Worm (Caenorhabditis elegans): Measurements from ENCODE around the gene Y51H7C.7.

Gene Y51H7C.7

DNA sequence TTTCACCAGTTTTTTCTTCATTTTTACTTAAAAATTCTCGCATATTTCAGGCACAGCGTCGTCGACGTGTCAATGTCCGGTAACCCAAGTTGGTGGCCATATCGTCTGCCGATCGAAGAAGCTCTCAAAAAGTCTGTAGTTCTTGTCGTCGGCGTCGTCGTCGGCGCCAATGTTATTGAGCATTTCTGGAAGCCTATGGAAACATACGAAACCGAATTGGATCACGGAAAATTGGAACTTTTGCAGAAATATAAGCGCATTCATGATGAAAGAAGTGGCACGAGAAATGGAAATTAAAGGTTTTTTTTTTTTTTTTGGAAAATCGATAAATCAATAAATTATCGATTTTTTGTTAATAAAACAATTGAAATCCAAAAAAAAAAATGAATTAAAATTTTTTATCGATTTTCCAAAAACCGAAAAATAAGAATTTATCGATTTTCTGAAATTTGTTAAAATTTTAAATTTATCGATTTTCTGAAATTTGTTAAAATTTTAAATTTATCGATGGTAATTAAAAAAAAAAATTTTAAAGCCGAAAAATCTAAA lies 10.1 kb downstream of the Y51H7C.7 start, which contains the start of gene alkb-1:
alkb-1 (plus strand) TSS at position 51 of the 549 bp plus-strand sequence.
- no peak for TF ChIP-seq rcor-1 (GFP tag; IDR thresholded peaks at IDR 0.05)
- no peak for TF ChIP-seq tbp1 (GFP tag; optimal IDR thresholded peaks at IDR 0.05)
- no peak for TF ChIP-seq ztf-26 (tag; optimal IDR thresholded peaks at IDR 0.05)
- TF ChIP-seq him-1 (tag; optimal IDR thresholded peaks at IDR 0.05): no peak
- no peak for TF ChIP-seq Y56A3A.18 (GFP tag; IDR thresholded peaks at IDR 0.05)

DNA sequence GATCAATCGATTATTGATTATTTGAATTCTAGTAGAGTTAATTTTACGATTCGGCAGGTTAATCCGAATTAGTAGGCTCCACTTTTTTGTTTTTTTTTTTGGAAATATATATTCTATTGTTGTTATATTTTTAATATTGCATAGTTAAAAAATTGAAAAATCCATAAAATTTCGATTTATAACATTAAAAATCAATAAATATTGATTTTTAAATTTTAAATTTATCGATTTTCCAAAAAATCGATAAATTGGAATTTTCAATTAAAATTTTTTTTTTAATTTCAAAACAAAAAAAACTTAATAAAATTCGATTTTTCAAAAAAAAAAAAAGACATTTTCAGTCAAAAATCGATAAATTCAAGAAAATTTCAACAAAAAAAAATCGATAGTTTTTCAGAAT lies 17.6 kb downstream of the Y51H7C.7 start:
- no peak for TF ChIP-seq him-1 (tag; optimal IDR thresholded peaks at IDR 0.05)
- TF ChIP-seq ceh-58 (GFP tag; IDR thresholded peaks at IDR 0.05): no peak
- no peak for TF ChIP-seq athp-1 (tag; optimal IDR thresholded peaks at IDR 0.05)
- no peak for TF ChIP-seq hlh-12 (tag; optimal IDR thresholded peaks at IDR 0.05)
- TF ChIP-seq cebp-1 (GFP tag; IDR thresholded peaks at IDR 0.05): no peak
- TF ChIP-seq cebp-1 (tag; optimal IDR thresholded peaks at IDR 0.05): no peak
- no peak for TF ChIP-seq nfya-1 (tag; optimal IDR thresholded peaks at IDR 0.05; ENCODE audit: borderline replicate concordance, insufficient read depth)
- TF ChIP-seq nhr-80 (tag; optimal IDR thresholded peaks at IDR 0.05): no peak
- no peak for TF ChIP-seq dpl-1 (GFP tag; optimal IDR thresholded peaks at IDR 0.05)
- TF ChIP-seq madf-3 (GFP tag; IDR thresholded peaks at IDR 0.05): no peak

DNA sequence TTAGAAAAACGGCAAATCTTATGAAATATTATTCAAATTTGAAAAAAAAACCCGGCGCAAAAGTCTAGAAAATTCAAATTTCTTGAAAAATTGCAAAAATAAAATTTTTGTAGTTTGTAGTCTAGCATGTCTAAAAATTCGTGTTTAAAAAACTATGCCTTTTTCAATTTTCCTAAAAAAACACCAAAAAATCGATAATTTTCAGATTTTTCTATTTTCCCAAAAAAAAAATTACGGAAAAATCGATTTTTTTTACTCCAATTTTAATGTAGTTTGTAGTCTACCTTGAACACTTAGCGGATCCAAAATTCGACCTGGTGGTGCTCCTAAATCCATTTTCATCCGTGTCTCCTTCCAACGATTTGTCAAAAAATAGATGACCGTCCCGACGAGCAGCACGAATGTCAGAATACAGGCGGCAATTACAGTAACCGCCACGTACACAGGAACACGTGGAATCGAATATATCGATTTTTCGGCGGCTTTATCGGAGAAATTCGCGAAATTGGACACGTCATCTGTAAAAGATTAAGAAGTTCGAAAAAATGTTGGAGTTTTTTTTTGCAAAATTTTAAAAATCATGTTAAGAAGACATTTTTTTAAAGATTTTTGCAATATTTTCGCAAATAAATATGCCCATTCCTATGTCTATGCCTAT lies 18.6 kb downstream of the Y51H7C.7 start:
- no peak for TF ChIP-seq chd-7 (tag; optimal IDR thresholded peaks at IDR 0.05)
- TF ChIP-seq nhr-179 (tag; optimal IDR thresholded peaks at IDR 0.05): no peak
- no peak for TF ChIP-seq Y79H2A.3 (GFP tag; conservative IDR thresholded peaks at IDR 0.05)
- no peak for TF ChIP-seq ceh-40 (GFP tag; IDR thresholded peaks at IDR 0.05)
- no peak for TF ChIP-seq xnd-1 (tag; optimal IDR thresholded peaks at IDR 0.05)
- no peak for TF ChIP-seq bed-2 (GFP tag; IDR thresholded peaks at IDR 0.05)
- no peak for TF ChIP-seq lsy-27 (tag; optimal IDR thresholded peaks at IDR 0.05; ENCODE audit: borderline replicate concordance, insufficient read depth)
- TF ChIP-seq ceh-27 (GFP tag; optimal IDR thresholded peaks at IDR 0.05): no peak
- no peak for TF ChIP-seq snpc-3.4 (tag; optimal IDR thresholded peaks at IDR 0.05)
- no peak for TF ChIP-seq K12H6.12 (tag; optimal IDR thresholded peaks at IDR 0.05)
- TF ChIP-seq ccch-3 (GFP tag; optimal IDR thresholded peaks at IDR 0.05): no peak
- TF ChIP-seq C17E4.6 (GFP tag; IDR thresholded peaks at IDR 0.05): no peak
- no peak for TF ChIP-seq cebp-2 (GFP tag; IDR thresholded peaks at IDR 0.05)
- no peak for TF ChIP-seq madf-8 (GFP tag; conservative IDR thresholded peaks at IDR 0.05)
- TF ChIP-seq lir-1 (GFP tag; conservative IDR thresholded peaks at IDR 0.05): no peak
- no peak for TF ChIP-seq madf-3 (GFP tag; IDR thresholded peaks at IDR 0.05)

- TF ChIP-seq F39B2.1 (GFP tag; IDR thresholded peaks at IDR 0.05) (no peak), efl-1 (GFP tag; optimal IDR thresholded peaks at IDR 0.05) (no peak), dpl-1 (GFP tag; optimal IDR thresholded peaks at IDR 0.05) (no peak), mel-28 (tag; optimal IDR thresholded peaks at IDR 0.05; ENCODE audit: borderline replicate concordance) (no peak), ztf-28 (GFP tag; IDR thresholded peaks at IDR 0.05) (no peak), bed-1 (GFP tag; IDR thresholded peaks at IDR 0.05) (no peak), snpc-4 (GFP tag; optimal IDR thresholded peaks at IDR 0.05) (no peak), snpc-4 (tag; optimal IDR thresholded peaks at IDR 0.05) (no peak), F49E8.2 (tag; optimal IDR thresholded peaks at IDR 0.05; ENCODE audit: insufficient read depth) (no peak), ama-1 (optimal IDR thresholded peaks at IDR 0.05) (no peak), ama-1 (GFP tag; optimal IDR thresholded peaks at IDR 0.05) (no peak), die-1 (tag; optimal IDR thresholded peaks at IDR 0.05) (no peak), madf-10 (tag; optimal IDR thresholded peaks at IDR 0.05) (no peak), nhr-80 (tag; optimal IDR thresholded peaks at IDR 0.05) (no peak), ztf-3 (GFP tag; optimal IDR thresholded peaks at IDR 0.05) (no peak)
Measured at ce11 chrII:1423660-1424059, 21.3 kb downstream of the Y51H7C.7 start, which contains the start of gene Y51H7C.10. Gene Y51H7C.10, minus strand, starts transcription at chrII:1423760.
